Worm (Caenorhabditis elegans): Measurements from ENCODE around the gene C02F5.13.

- TF ChIP-seq unc-39 (tag; optimal IDR thresholded peaks at IDR 0.05) = no peak
- no peak for TF ChIP-seq ztf-4 (tag; optimal IDR thresholded peaks at IDR 0.05)
- no peak for TF ChIP-seq nhr-237 (tag; optimal IDR thresholded peaks at IDR 0.05)
- no peak for TF ChIP-seq ceh-28 (tag; optimal IDR thresholded peaks at IDR 0.05)
- no peak for TF ChIP-seq nhr-11 (tag; optimal IDR thresholded peaks at IDR 0.05)
- no peak for TF ChIP-seq zag-1 (tag; optimal IDR thresholded peaks at IDR 0.05)
Observed at ce11 chrIII:8226178-8226577, 21.0 kb upstream of the C02F5.13 start, which contains the start of gene rfs-1.
